Worm (Caenorhabditis elegans) whole organism, early embryonic: ENCODE results near the gene clec-219.

Source experiments
- F13C5.2 ChIP-seq: sonication (generic microtip); optimal IDR thresholded peaks from 2 replicates; lab custom pipeline; 2017; ENCODE audit warnings: mild to moderate bottlenecking, missing genetic modification characterization, inconsistent platforms, missing compliant biosample characterization
- ama-1 ChIP-seq: fragments of 150-350 bp; optimal IDR thresholded peaks from 2 replicates; lab custom pipeline; 2014
- hmbx-1 ChIP-seq: sonication (generic microtip); optimal IDR thresholded peaks from 2 replicates; lab custom pipeline; 2016; ENCODE audit warnings: mild to moderate bottlenecking, missing genetic modification characterization, missing compliant biosample characterization
- sea-1 ChIP-seq: fragments of 200-800 bp; sonication (Bioruptor generic); conservative IDR thresholded peaks from 2 replicates; pipeline ENCODE4 v1.3.6; 2022; ENCODE audit warnings: missing genetic modification characterization, missing compliant biosample characterization

DNA sequence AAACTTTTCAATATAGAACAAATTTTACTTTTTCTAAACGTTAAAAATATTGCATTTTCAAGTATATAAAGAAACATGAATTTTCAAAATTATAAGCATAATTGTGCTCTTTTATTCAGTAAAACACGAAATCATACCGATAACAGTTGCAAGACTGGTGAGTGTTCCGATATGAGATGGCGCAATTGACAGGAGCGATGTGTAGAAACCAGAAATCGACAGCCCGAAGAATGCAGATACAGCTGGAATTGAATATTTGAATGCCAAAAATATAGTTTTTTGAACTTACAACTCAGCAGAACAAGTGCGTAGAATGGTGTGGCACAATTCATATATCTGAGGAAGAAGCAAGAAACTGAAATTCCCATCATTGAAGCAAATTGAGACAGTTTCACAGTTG is 35.3 kb upstream of the clec-219 start:
- TF ChIP-seq ama-1 (lab: Kevin White, UChicago) = no peak
- TF ChIP-seq hmbx-1 = no peak
- no peak for TF ChIP-seq F13C5.2 (tag; lab: Kevin White, UChicago)
- TF ChIP-seq sea-1 (GFP tag; lab: Robert Waterston, UW) = no peak
